Worm (Caenorhabditis elegans) whole organism, L2 larva: ENCODE measurements around the gene Y59E1A.4.

ENCODE experiments used
- C34F6.9 ChIP-seq: fragments of 150-350 bp; optimal IDR thresholded peaks from 2 replicates; lab custom pipeline; 2014; ENCODE audit warnings: missing biosample characterization, missing genetic modification characterization
- F13H6.1 ChIP-seq: sonication (generic microtip); optimal IDR thresholded peaks from 2 replicates; lab custom pipeline; 2016; ENCODE audit warnings: missing genetic modification characterization, missing compliant biosample characterization
- Y55F3AM.14 ChIP-seq: fragments of 200-800 bp; sonication (Bioruptor generic); optimal IDR thresholded peaks from 2 replicates; lab custom pipeline; 2018; ENCODE audit warnings: mild to moderate bottlenecking, missing genetic modification characterization, missing compliant biosample characterization
- ZK546.5 ChIP-seq: sonication (generic microtip); optimal IDR thresholded peaks from 2 replicates; lab custom pipeline; 2017; ENCODE audit warnings: missing biosample characterization, missing genetic modification characterization
- alr-1 ChIP-seq: fragments of 150-350 bp; optimal IDR thresholded peaks from 2 replicates; lab custom pipeline; 2014; ENCODE audit warnings: missing biosample characterization, missing genetic modification characterization
- aly-2 ChIP-seq: fragments of 150-350 bp; optimal IDR thresholded peaks from 2 replicates; lab custom pipeline; 2014; ENCODE audit warnings: missing biosample characterization, missing genetic modification characterization
- blmp-1 ChIP-seq: sonication (generic microtip); optimal IDR thresholded peaks from 2 replicates; lab custom pipeline; 2017; ENCODE audit warnings: missing genetic modification characterization, mild to moderate bottlenecking, missing compliant biosample characterization, antibody characterized with exemption, moderate library complexity; ENCODE audit not compliant: insufficient read depth
- ceh-16 ChIP-seq: fragments of 150-350 bp; optimal IDR thresholded peaks from 2 replicates; lab custom pipeline; 2014; ENCODE audit warnings: missing biosample characterization, missing genetic modification characterization
- ceh-82 ChIP-seq: fragments of 150-350 bp; optimal IDR thresholded peaks from 2 replicates; lab custom pipeline; 2014; ENCODE audit warnings: missing biosample characterization, missing genetic modification characterization
- crh-2 ChIP-seq: sonication (generic microtip); optimal IDR thresholded peaks from 2 replicates; lab custom pipeline; 2017; ENCODE audit warnings: missing biosample characterization, missing genetic modification characterization
- dmd-4 ChIP-seq: sonication (generic microtip); optimal IDR thresholded peaks from 2 replicates; lab custom pipeline; 2017; ENCODE audit warnings: missing biosample characterization, missing genetic modification characterization
- egl-27 ChIP-seq: sonication (generic microtip); optimal IDR thresholded peaks from 3 replicates; lab custom pipeline; 2017; ENCODE audit warnings: missing biosample characterization, missing genetic modification reagents, missing genetic modification characterization
- elt-1 ChIP-seq: fragments of 150-350 bp; optimal IDR thresholded peaks from 2 replicates; lab custom pipeline; 2014; ENCODE audit warnings: missing biosample characterization, missing genetic modification characterization
- elt-3 ChIP-seq: sonication (generic microtip); optimal IDR thresholded peaks from 2 replicates; lab custom pipeline; 2017; ENCODE audit warnings: missing biosample characterization, missing genetic modification characterization
- fos-1 ChIP-seq: fragments of 150-350 bp; optimal IDR thresholded peaks from 2 replicates; lab custom pipeline; 2014; ENCODE audit warnings: missing biosample characterization, missing genetic modification characterization
- gmeb-1 ChIP-seq: fragments of 150-350 bp; optimal IDR thresholded peaks from 2 replicates; lab custom pipeline; 2014; ENCODE audit warnings: missing biosample characterization, missing genetic modification characterization
- lin-11 ChIP-seq: fragments of 150-350 bp; sonication (generic microtip); optimal IDR thresholded peaks from 2 replicates; lab custom pipeline; 2014; ENCODE audit warnings: missing biosample characterization, missing genetic modification characterization, inconsistent platforms, mixed read lengths
- lin-39 ChIP-seq: fragments of 150-350 bp; optimal IDR thresholded peaks from 2 replicates; lab custom pipeline; 2014; ENCODE audit warnings: missing biosample characterization, missing genetic modification reagents, missing genetic modification characterization
- lsy-2 ChIP-seq, 2 experiments: fragments of 150-350 bp in 1 of 2; sonication (generic microtip) in 1 of 2; optimal IDR thresholded peaks; 2 replicates each; lab custom pipeline; 2014 to 2017; ENCODE audit warnings: missing biosample characterization in 2 of 2, missing genetic modification characterization in 2 of 2
- mab-5 ChIP-seq: fragments of 150-350 bp; optimal IDR thresholded peaks from 2 replicates; lab custom pipeline; 2014; ENCODE audit warnings: missing biosample characterization, missing genetic modification characterization
- mbf-1 ChIP-seq: sonication (generic microtip); optimal IDR thresholded peaks from 2 replicates; lab custom pipeline; 2017; ENCODE audit warnings: missing biosample characterization, missing genetic modification characterization
- mdl-1 ChIP-seq, 2 experiments: fragments of 150-350 bp in 1 of 2; sonication (generic microtip) in 1 of 2; optimal IDR thresholded peaks; 2 replicates each; lab custom pipeline; 2017; ENCODE audit warnings: missing biosample characterization in 2 of 2, missing genetic modification characterization in 2 of 2
- nhr-10 ChIP-seq: sonication (generic microtip); optimal IDR thresholded peaks from 2 replicates; lab custom pipeline; 2017; ENCODE audit warnings: missing biosample characterization, missing genetic modification characterization
- nhr-11 ChIP-seq: fragments of 150-350 bp; optimal IDR thresholded peaks from 2 replicates; lab custom pipeline; 2014; ENCODE audit warnings: missing biosample characterization, missing genetic modification characterization
- nhr-12 ChIP-seq: fragments of 150-350 bp; optimal IDR thresholded peaks from 2 replicates; lab custom pipeline; 2014; ENCODE audit warnings: missing biosample characterization, missing genetic modification characterization
- nhr-129 ChIP-seq: fragments of 150-350 bp; optimal IDR thresholded peaks from 2 replicates; lab custom pipeline; 2014; ENCODE audit warnings: missing biosample characterization, missing genetic modification characterization
- nhr-21 ChIP-seq: fragments of 150-350 bp; optimal IDR thresholded peaks from 2 replicates; lab custom pipeline; 2014; ENCODE audit warnings: missing biosample characterization, missing genetic modification characterization
- nhr-23 ChIP-seq: fragments of 150-350 bp; optimal IDR thresholded peaks from 2 replicates; lab custom pipeline; 2014; ENCODE audit warnings: missing biosample characterization, missing genetic modification reagents, missing genetic modification characterization
- nhr-237 ChIP-seq: fragments of 150-350 bp; optimal IDR thresholded peaks from 2 replicates; lab custom pipeline; 2014; ENCODE audit warnings: missing biosample characterization, missing genetic modification characterization
- nhr-25 ChIP-seq: fragments of 150-350 bp; sonication (generic microtip); optimal IDR thresholded peaks from 3 replicates; lab custom pipeline; 2014; ENCODE audit warnings: missing biosample characterization, missing genetic modification characterization
- nhr-6 ChIP-seq: fragments of 150-350 bp; optimal IDR thresholded peaks from 2 replicates; lab custom pipeline; 2014; ENCODE audit warnings: missing biosample characterization, missing genetic modification characterization
- nhr-77 ChIP-seq: fragments of 150-350 bp; optimal IDR thresholded peaks from 2 replicates; lab custom pipeline; 2014; ENCODE audit warnings: missing biosample characterization, missing genetic modification characterization
- peb-1 ChIP-seq: fragments of 150-350 bp; optimal IDR thresholded peaks from 2 replicates; lab custom pipeline; 2014; ENCODE audit warnings: missing biosample characterization, missing genetic modification characterization
- sem-4 ChIP-seq: fragments of 150-350 bp; optimal IDR thresholded peaks from 2 replicates; lab custom pipeline; 2014; ENCODE audit warnings: missing biosample characterization, missing genetic modification reagents, missing genetic modification characterization
- skn-1 ChIP-seq: sonication (generic microtip); optimal IDR thresholded peaks from 2 replicates; lab custom pipeline; 2017; ENCODE audit warnings: missing biosample characterization, missing genetic modification characterization
- sma-3 ChIP-seq: sonication (generic microtip); optimal IDR thresholded peaks from 2 replicates; lab custom pipeline; 2016; ENCODE audit warnings: missing genetic modification reagents, missing genetic modification characterization, missing compliant biosample characterization
- sma-9 ChIP-seq, 2 experiments: fragments of 150-350 bp in 1 of 2; sonication (generic microtip) in 1 of 2; optimal IDR thresholded peaks; 2 replicates each; lab custom pipeline; 2014 to 2016; ENCODE audit warnings: missing genetic modification characterization in 2 of 2, mild to moderate bottlenecking in 1 of 2, missing biosample characterization in 1 of 2, missing compliant biosample characterization in 1 of 2, missing genetic modification reagents in 1 of 2, moderate library complexity in 1 of 2
- snpc-4 ChIP-seq: fragments of 150-350 bp; optimal IDR thresholded peaks from 2 replicates; lab custom pipeline; 2014; ENCODE audit warnings: missing biosample characterization, missing genetic modification characterization
- unc-39 ChIP-seq: fragments of 150-350 bp; optimal IDR thresholded peaks from 2 replicates; lab custom pipeline; 2014; ENCODE audit warnings: missing biosample characterization, missing genetic modification characterization
- unc-55 ChIP-seq: fragments of 150-350 bp; sonication (generic microtip); optimal IDR thresholded peaks from 3 replicates; lab custom pipeline; 2014; ENCODE audit warnings: missing biosample characterization, missing genetic modification reagents, missing genetic modification characterization
- unc-62 ChIP-seq: fragments of 150-350 bp; optimal IDR thresholded peaks from 2 replicates; lab custom pipeline; 2014; ENCODE audit warnings: missing biosample characterization, missing genetic modification reagents, missing genetic modification characterization
- zag-1 ChIP-seq: fragments of 150-350 bp; optimal IDR thresholded peaks from 2 replicates; lab custom pipeline; 2014; ENCODE audit warnings: missing biosample characterization, missing genetic modification characterization
- ztf-4 ChIP-seq: fragments of 150-350 bp; optimal IDR thresholded peaks from 2 replicates; lab custom pipeline; 2014; ENCODE audit warnings: missing biosample characterization, missing genetic modification characterization

The Y59E1A.4 gene

DNA sequence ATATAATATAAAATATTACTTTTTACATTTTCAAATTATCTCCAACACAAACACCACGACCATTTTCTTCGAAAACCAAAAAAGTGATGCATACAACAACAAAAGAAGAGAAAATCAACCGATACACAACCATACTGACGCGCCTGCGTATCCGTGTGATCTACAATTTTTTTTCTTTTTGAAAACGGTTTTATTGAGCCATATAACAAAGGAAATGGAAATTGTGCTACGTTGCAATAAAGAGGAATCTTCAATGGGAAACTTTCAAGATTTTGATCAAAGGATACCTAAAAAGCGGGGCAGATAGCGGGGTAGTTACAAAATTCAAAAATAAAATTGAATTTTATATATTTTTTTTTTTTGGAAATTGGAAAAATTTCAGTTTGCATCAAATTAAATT lies 34.9 kb upstream of the Y59E1A.4 start, which contains the start of gene F52D2.5:
TSS of gene F52D2.5 (minus strand) at position 101 of the 400 bp plus-strand sequence.
- TF ChIP-seq mbf-1 (tag; lab: Kevin White, UChicago) (no peak), lin-39 (tag; lab: Kevin White, UChicago) (no peak), fos-1 (no peak), mab-5 (tag; lab: Kevin White, UChicago) (no peak), snpc-4 (no peak), sem-4 (no peak), ztf-4 (no peak), nhr-12 (tag; lab: Kevin White, UChicago) (no peak), F13H6.1 (no peak), elt-3 (no peak), nhr-129 (tag; lab: Kevin White, UChicago) (no peak), nhr-10 (no peak)

DNA sequence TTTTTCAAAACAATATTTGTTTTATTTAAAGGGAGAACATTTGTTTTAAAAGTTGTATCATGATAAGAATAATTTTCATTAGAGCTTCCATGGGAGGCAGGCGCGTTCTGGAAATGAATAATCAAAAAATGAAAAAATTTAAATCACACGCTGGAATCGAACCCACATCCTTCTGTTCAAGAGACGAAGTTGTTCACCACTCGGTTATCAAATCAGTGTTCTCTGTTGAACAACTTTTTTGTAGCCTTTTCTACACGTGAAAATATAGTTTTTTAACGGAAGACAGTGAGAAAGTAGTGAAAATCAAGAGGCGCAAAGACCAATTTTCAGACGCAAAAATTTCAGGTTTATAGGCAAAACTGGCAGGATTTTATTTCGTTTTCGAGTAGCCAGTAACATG lies 33.0 kb upstream of the Y59E1A.4 start:
- TF ChIP-seq zag-1 (tag; lab: Kevin White, UChicago) (no peak), nhr-25 (tag; lab: Kevin White, UChicago) (no peak), lin-11 (tag; lab: Kevin White, UChicago) (no peak), elt-1 (tag; lab: Kevin White, UChicago) (no peak), nhr-237 (tag; lab: Kevin White, UChicago) (no peak), sma-9 (GFP tag; optimal IDR thresholded peaks at IDR 0.05; lab: Kevin White, UChicago) (no peak), sma-9 (tag; optimal IDR thresholded peaks at IDR 0.05; lab: Kevin White, UChicago) (no peak), ceh-16 (tag; lab: Kevin White, UChicago) (no peak), elt-3 (no peak), dmd-4 (tag; lab: Kevin White, UChicago) (no peak), peb-1 (tag; lab: Kevin White, UChicago) (no peak), fos-1 (no peak), ZK546.5 (no peak), sem-4 (no peak), Y55F3AM.14 (no peak), nhr-11 (tag; lab: Kevin White, UChicago) (no peak), sma-3 (no peak), snpc-4 (no peak), aly-2 (no peak), nhr-21 (tag; lab: Kevin White, UChicago) (no peak)

DNA sequence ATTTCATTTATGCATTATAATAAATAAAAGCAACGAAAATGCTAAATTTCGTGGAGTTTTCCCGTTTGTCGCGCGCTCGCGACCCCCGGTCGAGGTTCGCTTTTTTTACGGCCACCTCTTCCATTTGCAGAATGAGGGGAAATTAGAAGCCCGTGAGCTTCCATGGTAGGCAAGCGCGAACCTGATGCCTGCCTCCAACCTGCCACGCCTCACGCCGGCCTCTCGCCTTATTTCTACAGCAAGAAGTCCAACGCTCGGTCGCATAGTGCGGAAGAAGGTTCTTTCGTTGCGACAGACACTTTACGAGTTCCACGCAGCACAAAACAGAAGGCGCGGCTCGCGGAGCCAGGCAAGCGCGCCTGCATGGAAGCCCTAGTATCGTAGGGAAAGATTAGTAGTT lies 31.9 kb upstream of the Y59E1A.4 start:
- TF ChIP-seq sma-3: no peak
- TF ChIP-seq blmp-1: no peak
- no peak for TF ChIP-seq nhr-25 (tag; lab: Kevin White, UChicago)
- TF ChIP-seq Y55F3AM.14: no peak
- TF ChIP-seq skn-1 (tag; lab: Kevin White, UChicago): no peak
- no peak for TF ChIP-seq zag-1 (tag; lab: Kevin White, UChicago)
- no peak for TF ChIP-seq peb-1 (tag; lab: Kevin White, UChicago)
- no peak for TF ChIP-seq ztf-4
- TF ChIP-seq gmeb-1 (tag; lab: Kevin White, UChicago): no peak
- TF ChIP-seq fos-1: no peak
- no peak for TF ChIP-seq lsy-2 (tag; optimal IDR thresholded peaks at IDR 0.05; lab: Kevin White, UChicago)
- no peak for TF ChIP-seq unc-39 (tag; lab: Kevin White, UChicago)
- no peak for TF ChIP-seq nhr-237 (tag; lab: Kevin White, UChicago)

DNA sequence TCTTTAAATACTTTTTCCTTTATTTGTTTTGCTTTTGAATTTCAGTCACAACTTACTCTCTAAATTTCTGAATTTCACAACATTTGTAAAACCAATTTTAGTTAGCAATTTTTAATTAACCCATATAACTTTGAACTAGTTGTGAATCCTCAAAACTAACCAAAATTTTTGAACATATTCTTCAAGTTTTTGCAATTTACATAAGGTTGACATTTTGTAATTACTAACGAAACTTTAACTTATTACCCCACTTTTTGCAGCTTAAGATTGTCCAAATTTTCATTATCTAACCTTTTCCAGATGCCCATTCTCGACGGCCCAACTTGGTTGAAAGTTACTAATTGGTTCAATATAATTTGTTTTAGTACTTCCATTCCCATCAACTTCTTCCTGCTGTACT lies 29.8 kb upstream of the Y59E1A.4 start, which contains the start of gene str-79:
TSS of gene str-79 (plus strand) at position 301 of the 400 bp plus-strand sequence.
- TF ChIP-seq fos-1 (no peak), skn-1 (tag; lab: Kevin White, UChicago) (no peak), lin-11 (tag; lab: Kevin White, UChicago) (no peak), unc-62 (GFP tag; lab: Kevin White, UChicago) (no peak), F13H6.1 (no peak), ZK546.5 (no peak)

DNA sequence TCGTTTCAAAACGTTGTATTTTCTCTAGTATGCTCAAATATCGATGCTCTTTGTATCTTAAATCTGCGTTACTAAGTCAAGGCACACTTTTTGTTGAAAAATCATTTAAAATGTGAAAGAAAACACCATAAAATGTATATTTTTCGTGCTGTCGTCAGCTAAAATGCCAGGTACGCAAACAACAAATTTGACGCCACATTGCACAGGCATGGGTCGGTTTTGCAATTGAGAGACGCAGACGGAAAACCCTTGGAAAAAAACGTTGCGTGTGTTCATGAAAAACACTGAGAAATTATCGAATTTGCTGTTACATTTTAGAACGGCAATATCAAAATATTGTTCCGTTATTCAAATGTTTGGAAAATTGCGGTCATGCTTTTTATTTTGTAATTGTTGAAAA lies 25.0 kb upstream of the Y59E1A.4 start:
- TF ChIP-seq ceh-82 (tag; lab: Kevin White, UChicago): no peak
- TF ChIP-seq C34F6.9 (tag; lab: Kevin White, UChicago): peak; percentile 70
- no peak for TF ChIP-seq ZK546.5
- TF ChIP-seq nhr-237 (tag; lab: Kevin White, UChicago): no peak
- no peak for TF ChIP-seq dmd-4 (tag; lab: Kevin White, UChicago)
- TF ChIP-seq peb-1 (tag; lab: Kevin White, UChicago): no peak
- no peak for TF ChIP-seq elt-1 (tag; lab: Kevin White, UChicago)
- no peak for TF ChIP-seq nhr-77
- no peak for TF ChIP-seq crh-2 (tag; lab: Kevin White, UChicago)
- TF ChIP-seq nhr-25 (tag; lab: Kevin White, UChicago): peak; percentile 51
- no peak for TF ChIP-seq egl-27
- no peak for TF ChIP-seq alr-1 (tag; lab: Kevin White, UChicago)
- no peak for TF ChIP-seq sma-9 (GFP tag; optimal IDR thresholded peaks at IDR 0.05; lab: Kevin White, UChicago)
- no peak for TF ChIP-seq sma-9 (tag; optimal IDR thresholded peaks at IDR 0.05; lab: Kevin White, UChicago)
- no peak for TF ChIP-seq aly-2
- TF ChIP-seq nhr-23 (tag; lab: Kevin White, UChicago): no peak
- peak; percentile 42 for TF ChIP-seq fos-1
- no peak for TF ChIP-seq mab-5 (tag; lab: Kevin White, UChicago)
- peak; percentile 46 for TF ChIP-seq F13H6.1
- TF ChIP-seq nhr-6 (tag; lab: Kevin White, UChicago): peak; percentile 65
- TF ChIP-seq sma-3: no peak
- TF ChIP-seq mdl-1 (tag; optimal IDR thresholded peaks at IDR 0.05; lab: Kevin White, UChicago): no peak
- TF ChIP-seq lin-11 (tag; lab: Kevin White, UChicago): no peak
- TF ChIP-seq nhr-21 (tag; lab: Kevin White, UChicago): no peak
- TF ChIP-seq nhr-11 (tag; lab: Kevin White, UChicago): no peak
- no peak for TF ChIP-seq nhr-10
- TF ChIP-seq mbf-1 (tag; lab: Kevin White, UChicago): no peak
- peak; percentile 57 to 73 for TF ChIP-seq lsy-2 (tag; optimal IDR thresholded peaks at IDR 0.05; lab: Kevin White, UChicago)
- TF ChIP-seq unc-55 (GFP tag; lab: Kevin White, UChicago): peak; percentile 65
- TF ChIP-seq unc-39 (tag; lab: Kevin White, UChicago): no peak
